Fruit fly (Drosophila melanogaster) S2 (cell line): ENCODE measurements around the gene CG12288.

ENCODE experiments used
- CG8478 ChIP-seq: fragments of >200 bp; optimal IDR thresholded peaks from 2 replicates; lab custom pipeline; 2018
- CTCF ChIP-seq, 2 experiments: fragments of >200 bp; optimal IDR thresholded peaks; 2 replicates each; lab custom pipeline; 2018

Gene CG12288

DNA sequence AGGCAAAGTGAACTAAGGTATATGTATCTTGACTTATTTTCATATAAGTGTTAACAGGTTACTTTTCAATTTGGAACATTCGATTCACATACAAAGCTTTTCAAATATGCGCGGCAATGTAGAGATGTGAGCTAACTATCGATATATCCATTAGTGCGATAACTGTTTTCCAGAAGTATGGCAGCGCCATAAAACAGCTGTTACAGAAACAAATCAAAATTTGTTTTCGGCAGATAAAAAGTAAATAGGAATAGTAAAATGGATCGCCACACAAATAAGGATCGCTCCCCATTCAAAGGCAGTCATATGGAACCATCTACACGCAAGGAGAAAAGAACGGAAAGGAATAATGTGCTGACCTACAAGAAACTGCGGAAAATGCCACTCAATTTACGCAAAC, 22.7 kb downstream of the CG12288 start, which contains the start of the genes CG32832, CG31743 and CG34313:
Gene CG32832, minus strand, starts transcription at position 3 of the 400 bp plus-strand sequence.
Gene CG31743, plus strand, starts transcription at position 230 of the 400 bp plus-strand sequence.
Gene CG34313, plus strand, starts transcription at position 230 of the 400 bp plus-strand sequence.
- TF ChIP-seq CTCF (optimal IDR thresholded peaks at IDR 0.05; lab: Kevin White, UChicago): no peak
- TF ChIP-seq CG8478: no peak

DNA sequence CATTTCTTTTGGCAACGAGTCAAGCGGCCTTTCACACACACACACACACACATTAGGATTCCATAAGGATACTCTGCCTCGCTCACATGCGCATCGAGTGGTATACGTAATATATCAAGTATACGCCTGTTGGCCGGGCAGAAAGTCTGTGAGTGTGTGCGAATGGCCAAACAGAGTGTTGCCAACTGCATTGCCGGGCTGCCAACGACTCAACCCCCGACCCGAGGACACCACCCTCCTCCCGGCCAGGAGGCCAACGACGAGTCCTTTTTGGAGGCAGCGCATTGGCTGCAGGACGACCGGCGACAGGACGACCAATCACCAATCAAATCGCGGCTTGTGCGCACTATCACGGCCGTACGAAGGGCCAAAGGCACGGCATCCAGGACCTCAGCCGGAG, 24.3 kb downstream of the CG12288 start:
- TF ChIP-seq CTCF (optimal IDR thresholded peaks at IDR 0.05; lab: Kevin White, UChicago): no peak
- TF ChIP-seq CG8478: no peak

DNA sequence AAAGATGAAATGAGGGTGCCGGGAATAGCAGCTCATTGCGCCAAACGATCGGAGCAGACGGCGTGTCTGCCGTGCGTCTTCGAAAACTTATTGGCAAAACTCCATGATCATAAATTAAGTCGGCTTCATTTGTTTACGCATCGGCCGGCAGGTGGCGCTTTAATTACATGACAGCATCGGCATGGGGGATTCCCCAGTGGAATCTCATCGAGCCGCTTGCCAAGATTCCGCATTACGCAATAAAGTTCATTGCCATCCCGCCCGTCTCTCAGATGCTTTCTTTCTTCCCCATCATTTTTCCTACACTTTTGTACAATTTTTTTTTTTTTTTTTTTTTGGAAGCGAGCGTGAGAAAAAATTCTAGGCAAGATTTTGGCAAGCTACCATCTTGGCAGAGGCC, 25.5 kb downstream of the CG12288 start:
- no peak for TF ChIP-seq CG8478
- peak; percentile 57 to 60 for TF ChIP-seq CTCF (optimal IDR thresholded peaks at IDR 0.05; lab: Kevin White, UChicago)

DNA sequence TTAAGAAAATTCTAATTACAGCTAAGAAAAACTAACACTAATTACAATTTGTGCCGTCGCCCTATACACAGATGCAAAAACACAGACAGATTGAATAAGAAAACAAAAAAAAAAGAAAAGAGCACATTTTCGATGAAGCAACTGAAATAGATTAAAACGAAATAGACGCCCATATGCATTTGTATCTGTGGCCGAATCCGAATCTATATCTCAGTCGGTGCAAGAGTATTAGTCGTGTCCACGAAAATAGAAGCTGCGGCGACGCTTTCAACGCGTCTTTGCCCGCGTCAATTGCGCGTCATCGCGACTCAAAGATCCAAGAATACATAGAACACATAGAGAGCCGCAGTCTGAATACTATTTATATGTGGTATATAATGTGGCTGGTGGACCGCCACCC, 27.1 kb downstream of the CG12288 start:
- no peak for TF ChIP-seq CG8478
- no peak for TF ChIP-seq CTCF (optimal IDR thresholded peaks at IDR 0.05; lab: Kevin White, UChicago)

DNA sequence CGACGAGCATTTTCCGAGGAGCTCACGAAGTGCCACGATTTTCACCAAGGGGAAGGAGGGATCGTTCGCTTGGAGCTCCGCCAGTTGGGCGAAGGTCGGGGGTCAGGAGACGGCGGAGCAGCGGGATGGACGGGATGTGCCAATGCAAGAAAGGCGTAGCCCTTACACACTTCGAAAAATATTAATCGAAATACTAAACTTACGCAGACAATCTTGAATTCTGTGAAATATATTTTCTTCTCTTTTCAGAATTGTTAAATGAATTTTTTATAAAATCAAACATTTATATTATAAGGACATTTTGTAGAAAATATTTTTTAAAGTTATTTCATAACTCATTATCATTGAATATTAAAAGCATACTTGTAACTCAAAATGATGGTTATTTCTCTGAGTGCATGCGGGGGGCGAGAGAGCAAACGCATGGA, 33.1 kb downstream of the CG12288 start:
- TF ChIP-seq CTCF (optimal IDR thresholded peaks at IDR 0.05; lab: Kevin White, UChicago) (no peak), CG8478 (no peak)

DNA sequence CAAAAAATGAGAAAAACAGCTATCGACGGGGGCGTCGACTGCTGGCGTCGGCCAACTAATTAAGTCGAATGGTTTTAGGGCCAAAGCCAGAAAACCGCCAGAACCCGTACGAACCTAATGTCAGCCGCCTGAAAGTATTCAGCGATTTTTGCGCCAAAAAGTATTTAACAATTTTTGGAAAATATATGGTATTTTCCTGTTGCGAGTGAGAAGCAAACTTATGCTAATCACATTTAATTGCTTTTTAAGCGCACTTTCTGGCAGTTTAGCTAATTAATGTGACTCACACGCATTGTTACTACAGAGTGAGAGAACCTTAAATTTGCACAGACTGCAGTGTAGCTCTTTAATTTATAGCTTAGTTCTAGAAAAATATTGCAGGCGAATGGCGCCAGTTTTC, 39.5 kb downstream of the CG12288 start:
- TF ChIP-seq CG8478 (no peak), CTCF (optimal IDR thresholded peaks at IDR 0.05; lab: Kevin White, UChicago) (no peak)

DNA sequence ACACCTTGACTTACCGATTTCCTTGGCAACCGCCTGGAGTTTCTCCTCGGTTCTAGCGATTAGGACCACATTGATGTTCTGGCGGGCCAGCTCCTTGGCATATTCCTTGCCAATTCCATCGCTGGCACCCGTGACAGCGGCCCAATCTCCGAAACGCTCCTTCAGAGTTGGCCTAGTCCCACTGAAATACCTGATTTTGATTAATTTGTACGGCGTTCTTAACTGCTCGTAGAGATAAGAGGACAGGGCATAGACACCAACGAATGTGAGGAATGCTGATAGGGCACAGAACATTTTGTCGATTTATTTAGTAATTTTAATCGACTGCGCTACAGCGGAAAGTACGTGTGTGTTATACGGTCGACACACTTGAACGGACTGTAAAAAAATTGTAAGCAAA, 40.9 kb downstream of the CG12288 start, which contains the start of gene CG6012:
Gene CG6012, minus strand, starts transcription at position 364 of the 400 bp plus-strand sequence.
- TF ChIP-seq CG8478 (no peak), CTCF (optimal IDR thresholded peaks at IDR 0.05; lab: Kevin White, UChicago) (no peak)

DNA sequence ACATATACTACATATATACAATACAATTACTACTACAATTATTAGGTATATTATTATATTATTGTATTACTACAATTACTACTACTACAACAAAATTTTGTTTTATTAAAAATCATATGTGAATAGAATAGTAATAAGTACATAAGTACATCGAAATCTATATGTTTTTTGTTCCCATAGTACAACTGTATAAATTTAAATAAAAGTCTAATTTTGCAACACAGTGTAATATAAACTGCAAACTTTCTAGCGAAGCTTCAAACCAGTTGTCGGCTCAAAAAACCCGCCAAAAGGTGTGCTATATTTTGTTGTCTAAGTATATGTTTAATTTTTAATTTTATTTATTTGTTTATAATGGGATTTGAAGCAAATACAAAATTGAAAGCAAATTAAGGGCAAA, 42.5 kb downstream of the CG12288 start:
- TF ChIP-seq CG8478 (no peak), CTCF (optimal IDR thresholded peaks at IDR 0.05; lab: Kevin White, UChicago) (no peak)

DNA sequence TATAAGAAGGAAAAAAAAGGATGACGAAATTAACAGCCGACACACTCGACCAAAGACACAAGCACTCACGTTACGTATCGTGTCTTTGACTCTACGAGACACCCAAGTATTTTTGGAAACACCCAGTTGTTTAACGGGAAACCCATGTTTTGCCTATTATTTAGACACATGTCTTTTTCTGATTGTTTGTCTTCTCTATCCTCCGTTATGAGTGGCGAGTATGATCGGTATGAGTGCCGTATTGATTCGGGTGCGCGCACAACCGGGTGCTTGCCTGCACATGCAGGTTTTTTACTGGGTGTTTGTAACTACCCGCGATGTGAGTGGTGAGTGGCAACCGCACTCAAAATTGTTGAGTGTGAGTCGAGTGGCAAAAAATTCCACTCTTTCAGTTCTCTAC, 42.9 kb downstream of the CG12288 start:
- no peak for TF ChIP-seq CTCF (optimal IDR thresholded peaks at IDR 0.05; lab: Kevin White, UChicago)
- no peak for TF ChIP-seq CG8478

DNA sequence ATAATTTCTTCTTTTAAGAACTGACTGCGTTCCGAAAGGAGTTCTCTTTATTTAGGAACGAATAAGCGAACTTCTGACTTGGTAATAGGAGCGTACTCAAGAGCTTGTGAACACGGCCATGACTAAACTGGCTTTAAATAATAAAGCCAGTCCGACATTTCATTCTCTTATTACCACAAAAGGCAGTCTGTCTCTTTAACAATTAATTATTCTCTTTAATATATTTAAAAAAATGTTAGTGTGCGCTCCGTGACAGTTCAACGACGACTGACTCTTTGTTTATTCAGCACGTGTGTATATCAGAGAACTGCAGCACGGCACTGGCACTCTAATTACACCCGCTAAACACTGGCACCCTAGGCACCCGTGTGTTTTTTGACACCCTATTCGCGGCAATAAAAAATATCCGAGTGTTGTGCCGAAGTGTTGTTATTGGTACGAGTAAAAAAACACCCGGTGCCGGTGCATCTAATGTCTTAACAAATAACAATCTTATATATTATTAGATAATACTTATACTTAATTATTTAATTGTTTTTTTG, 43.5 kb downstream of the CG12288 start, which contains the start of gene CG31809:
Gene CG31809, minus strand, starts transcription at position 249 of the 542 bp plus-strand sequence.
- TF ChIP-seq CTCF (optimal IDR thresholded peaks at IDR 0.05; lab: Kevin White, UChicago) (no peak), CG8478 (no peak)

DNA sequence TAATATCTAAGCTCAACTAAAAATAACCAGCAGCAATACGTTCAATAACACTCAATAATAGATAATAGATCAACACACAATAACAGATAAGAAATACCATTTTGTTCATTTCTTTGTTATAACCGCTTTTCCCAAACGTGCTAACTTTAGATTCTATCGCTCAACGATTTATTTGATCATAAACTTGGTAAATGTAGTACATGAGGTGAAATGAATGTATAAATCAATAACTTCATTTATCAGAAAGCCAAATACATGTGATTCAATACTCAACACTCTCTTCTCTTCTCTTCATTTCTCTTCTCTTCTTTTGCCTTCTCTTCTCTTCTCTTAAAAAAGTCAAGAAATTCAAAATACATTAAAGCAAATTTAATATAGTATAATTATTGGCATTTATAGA, 44.4 kb downstream of the CG12288 start:
- TF ChIP-seq CTCF (optimal IDR thresholded peaks at IDR 0.05; lab: Kevin White, UChicago) (no peak), CG8478 (no peak)

DNA sequence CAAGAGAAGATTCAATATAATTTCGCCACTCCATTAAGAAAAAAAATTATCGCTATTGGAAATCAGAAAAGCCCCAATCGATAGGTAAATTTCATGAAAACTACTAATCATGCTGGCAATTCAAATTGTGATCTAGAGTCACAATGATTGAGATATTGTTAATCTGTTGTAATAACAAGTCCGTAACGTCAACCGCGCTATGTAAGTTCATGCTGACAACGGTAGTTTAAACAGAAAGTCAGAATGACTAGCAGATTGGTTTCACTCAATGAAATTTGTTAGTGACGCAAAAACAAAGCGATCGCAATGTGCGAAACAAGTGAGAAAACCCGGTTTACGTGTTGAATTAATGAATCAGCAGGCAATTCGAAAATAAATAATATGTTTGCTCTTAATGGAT, 44.9 kb downstream of the CG12288 start:
- TF ChIP-seq CG8478 (no peak), CTCF (optimal IDR thresholded peaks at IDR 0.05; lab: Kevin White, UChicago) (no peak)

DNA sequence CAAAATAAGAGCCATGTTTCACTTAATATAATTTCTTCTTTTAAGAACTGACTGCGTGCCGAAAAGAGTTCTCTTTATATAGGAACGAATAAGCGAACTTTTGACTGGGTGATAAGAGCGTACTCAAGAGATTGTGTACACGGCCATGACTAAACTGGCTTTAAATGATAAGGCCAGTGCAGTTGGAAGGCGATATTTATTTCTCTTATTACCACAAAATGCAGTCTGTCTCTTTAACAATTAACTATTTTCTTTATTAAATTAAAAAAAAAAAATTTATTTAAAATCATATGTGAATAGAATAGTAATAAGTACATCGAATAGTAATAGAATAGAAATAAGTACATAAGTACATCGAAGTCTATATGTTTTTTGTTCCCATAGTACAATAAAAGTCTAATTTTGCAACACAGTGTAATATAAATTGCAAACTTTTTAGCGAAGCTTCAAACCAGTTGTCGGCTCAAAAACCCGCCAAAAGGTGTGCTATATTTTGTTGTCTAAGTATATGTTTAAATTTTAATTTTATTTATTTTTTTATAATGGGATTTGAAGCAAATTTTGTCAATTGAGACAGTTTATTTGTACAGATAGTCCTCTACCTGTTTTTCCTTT, 49.6 kb downstream of the CG12288 start, which contains the start of gene CG31810:
Gene CG31810, minus strand, starts transcription at position 51 of the 615 bp plus-strand sequence.
- TF ChIP-seq CTCF (optimal IDR thresholded peaks at IDR 0.05; lab: Kevin White, UChicago) (no peak), CG8478 (no peak)
